Fruit fly (Drosophila melanogaster) S2 (cell line): ENCODE data around the gene Arc42.

Source experiments
- CG8478 ChIP-seq: fragments of >200 bp; optimal IDR thresholded peaks from 2 replicates; lab custom pipeline; 2018
- CTCF ChIP-seq, 2 experiments: fragments of >200 bp; optimal IDR thresholded peaks; 2 replicates each; lab custom pipeline; 2018

DNA sequence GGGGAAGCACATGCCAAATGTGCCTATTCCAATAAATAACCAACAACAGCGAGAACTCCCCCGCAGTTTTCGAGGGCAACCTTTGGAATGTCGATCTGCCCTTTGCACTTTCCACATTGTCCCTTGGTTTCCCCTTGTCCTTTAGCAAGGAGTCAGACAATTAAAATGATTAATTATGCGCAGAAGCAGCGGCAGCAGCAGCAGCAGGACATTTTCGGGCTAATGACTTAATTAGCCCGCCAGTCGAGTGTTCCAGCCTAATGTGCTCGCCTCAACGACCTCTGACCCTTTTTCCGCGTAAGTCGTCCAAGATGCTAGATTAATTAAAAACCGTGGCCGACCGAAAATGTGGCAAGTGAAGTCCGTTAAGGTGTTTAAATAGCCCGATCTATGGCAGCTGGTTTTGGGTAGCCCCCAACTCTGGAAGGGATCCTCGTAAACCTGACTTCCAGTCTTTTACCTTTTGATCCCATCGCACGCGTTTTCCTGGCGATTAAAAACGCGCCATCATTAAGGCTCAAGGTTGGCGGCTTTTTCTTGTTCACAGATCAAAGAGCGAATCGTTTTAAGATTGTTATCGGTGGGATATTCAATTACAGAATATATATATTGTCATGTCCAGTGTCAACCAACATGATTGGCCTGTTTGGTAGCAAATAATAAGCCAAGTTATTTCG, 38.5 kb upstream of the Arc42 start:
- no peak for TF ChIP-seq CTCF (optimal IDR thresholded peaks at IDR 0.05; lab: Kevin White, UChicago)
- TF ChIP-seq CG8478 (lab: Kevin White, UChicago), result no peak
